Worm (Caenorhabditis elegans) whole organism, young adult: ENCODE measurements around the gene B0507.1.

Source experiments
- F52B5.7 ChIP-seq: sonication (generic microtip); optimal IDR thresholded peaks from 2 replicates; lab custom pipeline; 2016; ENCODE audit warnings: mild to moderate bottlenecking, missing genetic modification characterization, missing compliant biosample characterization
- F57C9.4 ChIP-seq: sonication (generic microtip); optimal IDR thresholded peaks from 2 replicates; lab custom pipeline; 2017; ENCODE audit warnings: mild to moderate bottlenecking, missing genetic modification characterization, missing compliant biosample characterization
- T26A5.8 ChIP-seq: sonication (generic microtip); optimal IDR thresholded peaks from 2 replicates; lab custom pipeline; 2016; ENCODE audit warnings: missing genetic modification characterization, missing compliant biosample characterization
- athp-1 ChIP-seq: sonication (generic microtip); optimal IDR thresholded peaks from 2 replicates; lab custom pipeline; 2017; ENCODE audit warnings: mild to moderate bottlenecking, missing genetic modification characterization, missing compliant biosample characterization
- lin-54 ChIP-seq: fragments of 200-800 bp; sonication (Bioruptor generic); optimal IDR thresholded peaks from 2 replicates; lab custom pipeline; 2018; ENCODE audit warnings: mild to moderate bottlenecking, missing genetic modification characterization, missing compliant biosample characterization
- lsl-1 ChIP-seq: fragments of 200-800 bp; sonication (Bioruptor generic); optimal IDR thresholded peaks from 2 replicates; lab custom pipeline; 2018; ENCODE audit warnings: mild to moderate bottlenecking, missing genetic modification characterization, moderate library complexity, missing compliant biosample characterization
- lsy-27 ChIP-seq: sonication (generic microtip); optimal IDR thresholded peaks from 2 replicates; lab custom pipeline; 2017; ENCODE audit warnings: missing genetic modification characterization, mild to moderate bottlenecking, missing compliant biosample characterization, antibody characterized with exemption, missing genotype, borderline replicate concordance; ENCODE audit not compliant: insufficient read depth
- snpc-1.1 ChIP-seq: sonication (generic microtip); optimal IDR thresholded peaks from 2 replicates; lab custom pipeline; 2017; ENCODE audit warnings: missing genetic modification characterization, mild to moderate bottlenecking, missing compliant biosample characterization, antibody characterized with exemption, moderate library complexity, missing genotype, missing genetic modification reagents; ENCODE audit not compliant: insufficient read depth
- tbp1 ChIP-seq: fragments of 200-800 bp; sonication (Bioruptor generic); optimal IDR thresholded peaks from 2 replicates; lab custom pipeline; 2018; ENCODE audit warnings: mild to moderate bottlenecking, missing genetic modification characterization, missing compliant biosample characterization
- unc-130 ChIP-seq: sonication (generic microtip); optimal IDR thresholded peaks from 2 replicates; lab custom pipeline; 2016; ENCODE audit warnings: missing genetic modification reagents, missing genetic modification characterization, missing compliant biosample characterization
- xnd-1 ChIP-seq: sonication (generic microtip); optimal IDR thresholded peaks from 2 replicates; lab custom pipeline; 2016; ENCODE audit warnings: missing genotype, missing genetic modification reagents, missing genetic modification characterization, missing compliant biosample characterization

ce11 chrV:8768481-8768959 is 7.8 kb upstream of the B0507.1 start, which contains the start of gene B0507.3:
- TF ChIP-seq lsy-27 (tag; lab: Kevin White, UChicago): no peak
- TF ChIP-seq lin-54: no peak
- TF ChIP-seq unc-130: no peak
- TF ChIP-seq snpc-1.1 (tag; lab: Kevin White, UChicago): no peak
- no peak for TF ChIP-seq xnd-1 (tag; lab: Kevin White, UChicago)
- no peak for TF ChIP-seq F52B5.7 (tag; lab: Kevin White, UChicago)
- TF ChIP-seq tbp1 (GFP tag; lab: Kevin White, UChicago): no peak
- no peak for TF ChIP-seq F57C9.4 (tag; lab: Kevin White, UChicago)
- TF ChIP-seq athp-1 (tag; lab: Kevin White, UChicago): no peak
- TF ChIP-seq lsl-1 (GFP tag; lab: Kevin White, UChicago): no peak
- TF ChIP-seq T26A5.8 (tag; lab: Kevin White, UChicago): no peak
